Worm (Caenorhabditis elegans) whole organism, early embryonic: ENCODE measurements around the gene fsn-1.
A peak's percentile ranks its signal among the peaks of the same experiment; 100 is the strongest.

Source experiments
- B0310.2 ChIP-seq: sonication (generic microtip); optimal IDR thresholded peaks from 2 replicates; lab custom pipeline; 2016; ENCODE audit warnings: mild to moderate bottlenecking, missing genetic modification characterization, missing compliant biosample characterization
- F13C5.2 ChIP-seq: sonication (generic microtip); optimal IDR thresholded peaks from 2 replicates; lab custom pipeline; 2017; ENCODE audit warnings: mild to moderate bottlenecking, missing genetic modification characterization, inconsistent platforms, missing compliant biosample characterization
- aly-1 ChIP-seq: sonication (generic microtip); optimal IDR thresholded peaks from 2 replicates; lab custom pipeline; 2016; ENCODE audit warnings: missing genetic modification characterization, missing compliant biosample characterization
- ama-1 ChIP-seq: fragments of 150-350 bp; optimal IDR thresholded peaks from 2 replicates; lab custom pipeline; 2014
- ceh-13 ChIP-seq: fragments of 200-800 bp; sonication (Bioruptor generic); optimal IDR thresholded peaks from 2 replicates; lab custom pipeline; 2018; ENCODE audit warnings: mild to moderate bottlenecking, missing genetic modification characterization, missing compliant biosample characterization
- ceh-36 ChIP-seq: sonication (generic microtip); optimal IDR thresholded peaks from 2 replicates; lab custom pipeline; 2016; ENCODE audit warnings: missing genetic modification characterization, inconsistent platforms, missing compliant biosample characterization
- ets-7 ChIP-seq: sonication (generic microtip); optimal IDR thresholded peaks from 2 replicates; lab custom pipeline; 2016; ENCODE audit warnings: missing genotype, missing genetic modification characterization, missing compliant biosample characterization
- flt-1 ChIP-seq: fragments of 200-800 bp; sonication (Bioruptor generic); IDR thresholded peaks from 2 replicates; pipeline ENCODE4 v1.3.6; 2022; ENCODE audit warnings: missing genetic modification characterization, missing compliant biosample characterization
- hmbx-1 ChIP-seq: sonication (generic microtip); optimal IDR thresholded peaks from 2 replicates; lab custom pipeline; 2016; ENCODE audit warnings: mild to moderate bottlenecking, missing genetic modification characterization, missing compliant biosample characterization
- hmg-4 ChIP-seq: fragments of 200-800 bp; sonication (Bioruptor generic); optimal IDR thresholded peaks from 2 replicates; lab custom pipeline; 2018; ENCODE audit warnings: mild to moderate bottlenecking, missing genetic modification characterization, missing compliant biosample characterization
- hnd-1 ChIP-seq: sonication (generic microtip); optimal IDR thresholded peaks from 2 replicates; lab custom pipeline; 2016; ENCODE audit warnings: missing genetic modification characterization, missing compliant biosample characterization
- pes-1 ChIP-seq: fragments of 200-800 bp; sonication (Bioruptor generic); IDR thresholded peaks from 2 replicates; pipeline ENCODE4 v1.3.6; 2022; ENCODE audit warnings: missing genetic modification reagents, missing genetic modification characterization, missing compliant biosample characterization
- scrt-1 ChIP-seq: fragments of 200-800 bp; sonication (Bioruptor generic); IDR thresholded peaks from 2 replicates; pipeline ENCODE4 v1.3.6; 2022; ENCODE audit warnings: missing genetic modification characterization, missing compliant biosample characterization
- sea-1 ChIP-seq: fragments of 200-800 bp; sonication (Bioruptor generic); conservative IDR thresholded peaks from 2 replicates; pipeline ENCODE4 v1.3.6; 2022; ENCODE audit warnings: missing genetic modification characterization, missing compliant biosample characterization
- tbx-11 ChIP-seq: fragments of 200-800 bp; sonication (Bioruptor generic); IDR thresholded peaks from 2 replicates; pipeline ENCODE4 v1.3.6; 2022; ENCODE audit warnings: missing genetic modification characterization, missing compliant biosample characterization
- tbx-37 ChIP-seq: fragments of 200-800 bp; sonication (Bioruptor generic); conservative IDR thresholded peaks from 2 replicates; pipeline ENCODE4 v1.3.6; 2022; ENCODE audit warnings: missing genetic modification reagents, missing genetic modification characterization, missing compliant biosample characterization
- tra-4 ChIP-seq: sonication (generic microtip); optimal IDR thresholded peaks from 2 replicates; lab custom pipeline; 2017; ENCODE audit warnings: missing genetic modification characterization, missing compliant biosample characterization

fsn-1 gene

ce11 chrIII:4937022-4937421 is at the start of gene fsn-1:
TSS of gene fsn-1 (plus strand) at chrIII:4937322.
- TF ChIP-seq sea-1 (GFP tag; lab: Robert Waterston, UW) (no peak), flt-1 (GFP tag; lab: Robert Waterston, UW) (no peak), ceh-13 (no peak), tbx-37 (GFP tag; lab: Robert Waterston, UW) (no peak), tbx-11 (no peak), ama-1 (lab: Kevin White, UChicago) (no peak), ceh-36 (no peak), B0310.2 (tag; lab: Kevin White, UChicago) (no peak), hmbx-1 (tag; lab: Kevin White, UChicago) (no peak)

ce11 chrIII:4890997-4891396 is 46.1 kb upstream of the fsn-1 start, which contains the start of gene F26F4.5:
TSS of gene F26F4.5 (minus strand) at chrIII:4891252.
- TF ChIP-seq B0310.2 (tag; lab: Kevin White, UChicago): no peak
- no peak for TF ChIP-seq hmbx-1 (tag; lab: Kevin White, UChicago)

ce11 chrIII:4893540-4893939 is 43.6 kb upstream of the fsn-1 start, which contains the start of gene F26F4.6:
TSS of gene F26F4.6 (minus strand) at chrIII:4893640.
- TF ChIP-seq aly-1 (tag; lab: Kevin White, UChicago): no peak
- TF ChIP-seq F13C5.2 (tag; lab: Kevin White, UChicago): no peak
- no peak for TF ChIP-seq hnd-1 (tag; lab: Kevin White, UChicago)
- TF ChIP-seq B0310.2 (tag; lab: Kevin White, UChicago): no peak
- no peak for TF ChIP-seq flt-1 (GFP tag; lab: Robert Waterston, UW)
- no peak for TF ChIP-seq ceh-13
- TF ChIP-seq pes-1 (GFP tag; lab: Robert Waterston, UW): no peak
- TF ChIP-seq ceh-36: no peak
- no peak for TF ChIP-seq tbx-11
- no peak for TF ChIP-seq tra-4 (tag; lab: Kevin White, UChicago)
- TF ChIP-seq hmg-4 (GFP tag; lab: Kevin White, UChicago): no peak
- TF ChIP-seq ets-7 (tag; lab: Kevin White, UChicago): no peak
- no peak for TF ChIP-seq scrt-1
- no peak for TF ChIP-seq hmbx-1 (tag; lab: Kevin White, UChicago)
- no peak for TF ChIP-seq tbx-37 (GFP tag; lab: Robert Waterston, UW)
- no peak for TF ChIP-seq ama-1 (lab: Kevin White, UChicago)

- TF ChIP-seq scrt-1 (no peak), hnd-1 (tag; lab: Kevin White, UChicago) (no peak)
Observed at ce11 chrIII:4895313-4895712, 41.8 kb upstream of the fsn-1 start.

ce11 chrIII:4899035-4899578 is 38.0 kb upstream of the fsn-1 start, which contains the start of gene nhl-2:
TSS of gene nhl-2 (minus strand) at chrIII:4899085.
- TF ChIP-seq flt-1 (GFP tag; lab: Robert Waterston, UW) (no peak), hmbx-1 (tag; lab: Kevin White, UChicago) (no peak), aly-1 (tag; lab: Kevin White, UChicago) (no peak), tbx-37 (GFP tag; lab: Robert Waterston, UW) (no peak), ceh-13 (no peak)

ce11 chrIII:4899728-4900127 is 37.4 kb upstream of the fsn-1 start:
- TF ChIP-seq B0310.2 (tag; lab: Kevin White, UChicago) (peak; percentile 19), pes-1 (GFP tag; lab: Robert Waterston, UW) (no peak), ets-7 (tag; lab: Kevin White, UChicago) (peak; percentile 5), hmg-4 (GFP tag; lab: Kevin White, UChicago) (peak; percentile 91), scrt-1 (peak; percentile 55; the same call in 1 of the 2 replicates), tra-4 (tag; lab: Kevin White, UChicago) (no peak), sea-1 (GFP tag; lab: Robert Waterston, UW) (0 out of 2 replicates have a peak, but pooled peaks have one; percentile 14), hnd-1 (tag; lab: Kevin White, UChicago) (no peak), aly-1 (tag; lab: Kevin White, UChicago) (no peak), F13C5.2 (tag; lab: Kevin White, UChicago) (peak; percentile 87), ceh-36 (no peak)

ce11 chrIII:4900260-4900659 is 36.9 kb upstream of the fsn-1 start, which contains the start of gene tag-340:
TSS of gene tag-340 (plus strand) at chrIII:4900508.
- TF ChIP-seq hmg-4 (GFP tag; lab: Kevin White, UChicago) (no peak), ama-1 (lab: Kevin White, UChicago) (no peak), hnd-1 (tag; lab: Kevin White, UChicago) (no peak), hmbx-1 (tag; lab: Kevin White, UChicago) (no peak), B0310.2 (tag; lab: Kevin White, UChicago) (no peak)

- TF ChIP-seq ceh-36 (no peak), pes-1 (GFP tag; lab: Robert Waterston, UW) (no peak), sea-1 (GFP tag; lab: Robert Waterston, UW) (no peak), flt-1 (GFP tag; lab: Robert Waterston, UW) (no peak)
Observed at ce11 chrIII:4903784-4904183, 33.3 kb upstream of the fsn-1 start, which contains the start of gene kbp-2. TSS of gene kbp-2 (minus strand) at chrIII:4903884.

- peak; percentile 41 for TF ChIP-seq ets-7 (tag; lab: Kevin White, UChicago)
- peak; percentile 25 for TF ChIP-seq hmg-4 (GFP tag; lab: Kevin White, UChicago)
- TF ChIP-seq tbx-37 (GFP tag; lab: Robert Waterston, UW): 0 out of 2 replicates have a peak, but pooled peaks have one; percentile 12
- TF ChIP-seq sea-1 (GFP tag; lab: Robert Waterston, UW): no peak
- 0 out of 2 replicates have a peak, but pooled peaks have one; percentile 40 for TF ChIP-seq pes-1 (GFP tag; lab: Robert Waterston, UW)
- TF ChIP-seq flt-1 (GFP tag; lab: Robert Waterston, UW): no peak
- peak; percentile 18 for TF ChIP-seq ceh-13
- TF ChIP-seq aly-1 (tag; lab: Kevin White, UChicago): no peak
Observed at ce11 chrIII:4905405-4905804, 31.7 kb upstream of the fsn-1 start, which contains the start of gene F26F4.8. TSS of gene F26F4.8 (minus strand) at chrIII:4905473.
